Worm (Caenorhabditis elegans) whole organism, late embryonic: ENCODE results near the gene F56D5.5.

ENCODE experiments used
- C08G9.2 ChIP-seq: sonication (generic microtip); optimal IDR thresholded peaks from 2 replicates; lab custom pipeline; 2016; ENCODE audit warnings: mild to moderate bottlenecking, missing genetic modification characterization, moderate library complexity, missing compliant biosample characterization
- F13H6.1 ChIP-seq: sonication (generic microtip); optimal IDR thresholded peaks from 2 replicates; lab custom pipeline; 2016; ENCODE audit warnings: missing genetic modification characterization, missing compliant biosample characterization
- T23F11.4 ChIP-seq: fragments of 200-800 bp; sonication (Bioruptor generic); optimal IDR thresholded peaks from 2 replicates; lab custom pipeline; 2018; ENCODE audit warnings: mild to moderate bottlenecking, missing genetic modification characterization, missing compliant biosample characterization
- ahr-1 ChIP-seq: sonication (generic microtip); optimal IDR thresholded peaks from 2 replicates; lab custom pipeline; 2016; ENCODE audit warnings: missing genetic modification characterization, missing compliant biosample characterization
- ama-1 ChIP-seq: fragments of 150-350 bp; optimal IDR thresholded peaks from 2 replicates; lab custom pipeline; 2014
- ceh-18 ChIP-seq: sonication (generic microtip); optimal IDR thresholded peaks from 2 replicates; lab custom pipeline; 2016; ENCODE audit warnings: missing genetic modification characterization, missing compliant biosample characterization
- ceh-2 ChIP-seq: sonication (generic microtip); optimal IDR thresholded peaks from 2 replicates; lab custom pipeline; 2016; ENCODE audit warnings: missing genotype, missing genetic modification characterization, missing compliant biosample characterization
- ceh-31 ChIP-seq: sonication (generic microtip); optimal IDR thresholded peaks from 2 replicates; lab custom pipeline; 2016; ENCODE audit warnings: missing genetic modification characterization, missing compliant biosample characterization
- ceh-6 ChIP-seq: fragments of 200-800 bp; sonication (Bioruptor generic); optimal IDR thresholded peaks from 2 replicates; lab custom pipeline; 2018; ENCODE audit warnings: mild to moderate bottlenecking, missing genetic modification characterization, missing compliant biosample characterization
- che-1 ChIP-seq: sonication (generic microtip); optimal IDR thresholded peaks from 2 replicates; lab custom pipeline; 2016; ENCODE audit warnings: mild to moderate bottlenecking, missing genetic modification characterization, missing compliant biosample characterization
- dmd-4 ChIP-seq: sonication (generic microtip); optimal IDR thresholded peaks from 2 replicates; lab custom pipeline; 2016; ENCODE audit warnings: borderline replicate concordance, missing genetic modification characterization, missing compliant biosample characterization
- dve-1 ChIP-seq: sonication (generic microtip); optimal IDR thresholded peaks from 2 replicates; lab custom pipeline; 2017; ENCODE audit warnings: antibody characterized with exemption, mild to moderate bottlenecking, missing genetic modification characterization, missing compliant biosample characterization
- ets-4 ChIP-seq: sonication (generic microtip); optimal IDR thresholded peaks from 2 replicates; lab custom pipeline; 2016; ENCODE audit warnings: missing genetic modification characterization, missing compliant biosample characterization
- eyg-1 ChIP-seq: sonication (generic microtip); optimal IDR thresholded peaks from 2 replicates; lab custom pipeline; 2016; ENCODE audit warnings: missing genotype, missing genetic modification characterization, missing compliant biosample characterization
- fax-1 ChIP-seq: sonication (generic microtip); optimal IDR thresholded peaks from 2 replicates; lab custom pipeline; 2016; ENCODE audit warnings: missing genotype, missing genetic modification characterization, missing compliant biosample characterization
- fkh-6 ChIP-seq: sonication (generic microtip); optimal IDR thresholded peaks from 2 replicates; lab custom pipeline; 2016; ENCODE audit warnings: missing genetic modification characterization, missing compliant biosample characterization
- gmeb-2 ChIP-seq: sonication (generic microtip); optimal IDR thresholded peaks from 2 replicates; lab custom pipeline; 2016; ENCODE audit warnings: missing genetic modification characterization, inconsistent platforms, missing compliant biosample characterization
- hlh-13 ChIP-seq: fragments of 200-800 bp; sonication (Bioruptor generic); optimal IDR thresholded peaks from 2 replicates; lab custom pipeline; 2018; ENCODE audit warnings: mild to moderate bottlenecking, missing genetic modification characterization, missing compliant biosample characterization
- hlh-15 ChIP-seq: sonication (generic microtip); optimal IDR thresholded peaks from 2 replicates; lab custom pipeline; 2016; ENCODE audit warnings: missing genetic modification characterization, missing compliant biosample characterization
- hlh-30 ChIP-seq: sonication (generic microtip); optimal IDR thresholded peaks from 2 replicates; lab custom pipeline; 2017; ENCODE audit warnings: antibody characterized with exemption, missing genetic modification characterization, missing compliant biosample characterization; ENCODE audit not compliant: insufficient read depth
- hlh-8 ChIP-seq: sonication (generic microtip); optimal IDR thresholded peaks from 2 replicates; lab custom pipeline; 2016; ENCODE audit warnings: missing genotype, missing genetic modification characterization, missing compliant biosample characterization
- lim-6 ChIP-seq: sonication (generic microtip); optimal IDR thresholded peaks from 2 replicates; lab custom pipeline; 2016; ENCODE audit warnings: missing genetic modification characterization, missing compliant biosample characterization
- madf-2 ChIP-seq: sonication (generic microtip); optimal IDR thresholded peaks from 2 replicates; lab custom pipeline; 2017; ENCODE audit warnings: missing genetic modification characterization, missing compliant biosample characterization
- nfya-1 ChIP-seq: sonication (generic microtip); optimal IDR thresholded peaks from 2 replicates; lab custom pipeline; 2017; ENCODE audit warnings: missing genetic modification characterization, mild to moderate bottlenecking, missing compliant biosample characterization, antibody characterized with exemption, moderate library complexity
- nhr-11 ChIP-seq: fragments of 150-350 bp; optimal IDR thresholded peaks from 2 replicates; lab custom pipeline; 2014; ENCODE audit warnings: missing biosample characterization, missing genetic modification characterization
- nhr-232 ChIP-seq: sonication (generic microtip); optimal IDR thresholded peaks from 2 replicates; lab custom pipeline; 2016; ENCODE audit warnings: missing genetic modification characterization, missing compliant biosample characterization
- odd-2 ChIP-seq: sonication (generic microtip); optimal IDR thresholded peaks from 2 replicates; lab custom pipeline; 2017; ENCODE audit warnings: antibody characterized with exemption, mild to moderate bottlenecking, missing genetic modification characterization, missing compliant biosample characterization
- pag-3 ChIP-seq: sonication (generic microtip); optimal IDR thresholded peaks from 2 replicates; lab custom pipeline; 2016; ENCODE audit warnings: missing compliant biosample characterization, missing genetic modification characterization, borderline replicate concordance
- pat-9 ChIP-seq: fragments of 200-800 bp; sonication (Bioruptor generic); optimal IDR thresholded peaks from 2 replicates; lab custom pipeline; 2018; ENCODE audit warnings: mild to moderate bottlenecking, missing genetic modification characterization, moderate library complexity, missing compliant biosample characterization
- pha-4 ChIP-seq: fragments of 150-350 bp; optimal IDR thresholded peaks from 2 replicates; lab custom pipeline; 2018; ENCODE audit warnings: missing biosample characterization, missing genetic modification reagents, missing genetic modification characterization
- ref-2 ChIP-seq: sonication (generic microtip); optimal IDR thresholded peaks from 2 replicates; lab custom pipeline; 2016; ENCODE audit warnings: missing genetic modification characterization, missing compliant biosample characterization
- rnt-1 ChIP-seq: sonication (generic microtip); optimal IDR thresholded peaks from 2 replicates; lab custom pipeline; 2016; ENCODE audit warnings: missing genetic modification characterization, missing compliant biosample characterization
- sox-2 ChIP-seq: fragments of 200-800 bp; sonication (Bioruptor generic); IDR thresholded peaks from 2 replicates; pipeline ENCODE4 v1.3.6; 2022; ENCODE audit warnings: missing genetic modification reagents, missing genetic modification characterization, missing compliant biosample characterization
- syd-9 ChIP-seq: sonication (generic microtip); optimal IDR thresholded peaks from 2 replicates; lab custom pipeline; 2016; ENCODE audit warnings: mild to moderate bottlenecking, missing genetic modification characterization, moderate library complexity, missing compliant biosample characterization
- ttx-3 ChIP-seq: sonication (generic microtip); optimal IDR thresholded peaks from 2 replicates; lab custom pipeline; 2016; ENCODE audit warnings: missing genetic modification reagents, missing genetic modification characterization, missing compliant biosample characterization
- unc-42 ChIP-seq: sonication (generic microtip); optimal IDR thresholded peaks from 2 replicates; lab custom pipeline; 2016; ENCODE audit warnings: missing genotype, missing genetic modification characterization, missing compliant biosample characterization

F56D5.5 gene

ce11 chrIV:9371126-9371525 lies 36.8 kb downstream of the F56D5.5 start, which contains the start of gene fbxc-58:
Gene fbxc-58 (plus strand): TSS chrIV:9371508.
- no peak for TF ChIP-seq hlh-8
- no peak for TF ChIP-seq nhr-232 (tag; lab: Kevin White, UChicago)
- no peak for TF ChIP-seq syd-9 (tag; lab: Kevin White, UChicago)
- no peak for TF ChIP-seq hlh-30 (tag; lab: Kevin White, UChicago)
- TF ChIP-seq fkh-6 (tag; lab: Kevin White, UChicago): no peak
- no peak for TF ChIP-seq nfya-1 (tag; lab: Kevin White, UChicago)
- no peak for TF ChIP-seq dve-1
- no peak for TF ChIP-seq nhr-11 (tag; lab: Kevin White, UChicago)
- TF ChIP-seq hlh-15 (tag; lab: Kevin White, UChicago): no peak
- TF ChIP-seq ceh-2: no peak
- no peak for TF ChIP-seq che-1 (tag; lab: Kevin White, UChicago)
- TF ChIP-seq lim-6 (tag; lab: Kevin White, UChicago): no peak
- TF ChIP-seq unc-42 (tag; lab: Kevin White, UChicago): no peak
- no peak for TF ChIP-seq ets-4 (tag; lab: Kevin White, UChicago)
- no peak for TF ChIP-seq sox-2 (GFP tag; lab: Robert Waterston, UW)
- TF ChIP-seq gmeb-2 (tag; lab: Kevin White, UChicago): no peak
- no peak for TF ChIP-seq T23F11.4 (GFP tag; lab: Kevin White, UChicago)
- no peak for TF ChIP-seq C08G9.2 (tag; lab: Kevin White, UChicago)

ce11 chrIV:9367852-9368627 lies 39.9 kb downstream of the F56D5.5 start:
- no peak for TF ChIP-seq fkh-6 (tag; lab: Kevin White, UChicago)
- TF ChIP-seq T23F11.4 (GFP tag; lab: Kevin White, UChicago): no peak
- TF ChIP-seq ttx-3 (tag; lab: Kevin White, UChicago): no peak
- no peak for TF ChIP-seq pha-4 (tag; lab: Kevin White, UChicago)
- TF ChIP-seq pag-3 (tag; lab: Kevin White, UChicago): no peak
- TF ChIP-seq pat-9 (tag; lab: Kevin White, UChicago): no peak
- no peak for TF ChIP-seq F13H6.1 (tag; lab: Kevin White, UChicago)
- TF ChIP-seq ceh-31: no peak
- no peak for TF ChIP-seq rnt-1 (tag; lab: Kevin White, UChicago)
- TF ChIP-seq madf-2 (tag; lab: Kevin White, UChicago): no peak
- TF ChIP-seq gmeb-2 (tag; lab: Kevin White, UChicago): no peak
- TF ChIP-seq hlh-13 (GFP tag; lab: Kevin White, UChicago): no peak
- TF ChIP-seq, all 69 proteins: peak for 0

ce11 chrIV:9366411-9366810 lies 41.5 kb downstream of the F56D5.5 start, which contains the start of gene pezo-1:
Gene pezo-1 (minus strand): TSS chrIV:9366511.
- TF ChIP-seq fax-1 (tag; lab: Kevin White, UChicago) (no peak), ceh-18 (tag; lab: Kevin White, UChicago) (no peak), ref-2 (tag; lab: Kevin White, UChicago) (no peak), ama-1 (lab: Kevin White, UChicago) (no peak), odd-2 (tag; lab: Kevin White, UChicago) (no peak), eyg-1 (no peak), F13H6.1 (tag; lab: Kevin White, UChicago) (no peak), che-1 (tag; lab: Kevin White, UChicago) (no peak), nhr-232 (tag; lab: Kevin White, UChicago) (no peak), ahr-1 (no peak), dmd-4 (tag; lab: Kevin White, UChicago) (no peak), hlh-8 (no peak), ceh-6 (GFP tag; lab: Kevin White, UChicago) (no peak)
